Worm (Caenorhabditis elegans) whole organism, L4/young adult: ENCODE data around the gene lfi-1.

Experiments used
- dao-5 ChIP-seq: sonication (generic microtip); optimal IDR thresholded peaks from 2 replicates; lab custom pipeline; 2016; ENCODE audit warnings: missing genotype, missing genetic modification characterization, moderate library complexity, missing compliant biosample characterization
- him-1 ChIP-seq: sonication (generic microtip); optimal IDR thresholded peaks from 2 replicates; lab custom pipeline; 2016; ENCODE audit warnings: missing genotype, missing genetic modification reagents, missing genetic modification characterization, missing compliant biosample characterization

ce11 chrX:5015775-5016174 lies 39.1 kb downstream of the lfi-1 start, which contains the start of gene ZC449.8:
- no peak for TF ChIP-seq him-1 (tag; lab: Kevin White, UChicago)
- no peak for TF ChIP-seq dao-5 (tag; lab: Kevin White, UChicago)
